Fruit fly (Drosophila melanogaster): ENCODE results near the gene CG2926.

CG2926 gene

dm6 chr3R:5633437-5633836 lies 45.3 kb upstream of the CG2926 start, which contains the start of gene CG12171:
CG12171 (plus strand) TSS chr3R:5633627.
- TF ChIP-seq MESR4 (GFP tag; optimal IDR thresholded peaks at IDR 0.05) (peak; percentile 54), ftz-f1 (GFP tag; optimal IDR thresholded peaks at IDR 0.05) (peak; percentile 83), scrt (GFP tag; optimal IDR thresholded peaks at IDR 0.05) (no peak), Ets65A (GFP tag) (peak; percentile 41), CG2116 (GFP tag; optimal IDR thresholded peaks at IDR 0.05) (peak; percentile 96), Camta (GFP tag; optimal IDR thresholded peaks at IDR 0.05) (no peak), CG34376 (GFP tag; optimal IDR thresholded peaks at IDR 0.05) (peak; percentile 57), MBD-R2 (GFP tag; IDR thresholded peaks at IDR 0.05) (peak; percentile 52; the same call in 1 of the 2 replicates), Dll (GFP tag; IDR thresholded peaks at IDR 0.05; ENCODE audit: partially characterized antibody) (peak; percentile 36; the same call in 1 of the 4 replicates), pzg (GFP tag; optimal IDR thresholded peaks at IDR 0.05) (peak; percentile 31), ERR (GFP tag; optimal IDR thresholded peaks at IDR 0.05) (peak; percentile 40), vnd (GFP tag; IDR thresholded peaks at IDR 0.05; ENCODE audit: partially characterized antibody) (peak; percentile 49; the same call in 1 of the 3 replicates), onecut (GFP tag; IDR thresholded peaks at IDR 0.05) (no peak), gem (tag; optimal IDR thresholded peaks at IDR 0.05) (no peak), HmgZ (tag; optimal IDR thresholded peaks at IDR 0.05) (peak; percentile 13), Scr (GFP tag; IDR thresholded peaks at IDR 0.05; ENCODE audit: partially characterized antibody) (peak; percentile 43), NfI (GFP tag; optimal IDR thresholded peaks at IDR 0.05) (no peak), sug (tag; optimal IDR thresholded peaks at IDR 0.05) (peak; percentile 16), Bgb (GFP tag; IDR thresholded peaks at IDR 0.05; ENCODE audit: partially characterized antibody) (peak; percentile 42; the same call in 1 of the 2 replicates), CG31388 (GFP tag; optimal IDR thresholded peaks at IDR 0.05) (no peak), hb (GFP tag; IDR thresholded peaks at IDR 0.05; ENCODE audit: partially characterized antibody) (no peak), inv (GFP tag; IDR thresholded peaks at IDR 0.05; ENCODE audit: partially characterized antibody) (0 out of 2 replicates have a peak, but pooled peaks have one; percentile 18), CG3995 (GFP tag; optimal IDR thresholded peaks at IDR 0.05) (peak; percentile 45), lola (GFP tag; optimal IDR thresholded peaks at IDR 0.05) (no peak), BEAF-32 (GFP tag; optimal IDR thresholded peaks at IDR 0.05) (peak; percentile 52), Sry-δ (GFP tag; optimal IDR thresholded peaks at IDR 0.05) (peak; percentile 24), CG16813 (GFP tag; IDR thresholded peaks at IDR 0.05; ENCODE audit: partially characterized antibody) (peak; percentile 39; the same call in 1 of the 3 replicates), exex (tag; optimal IDR thresholded peaks at IDR 0.05) (peak; percentile 88), CG10267 (tag; optimal IDR thresholded peaks at IDR 0.05) (no peak), CG16779 (GFP tag; IDR thresholded peaks at IDR 0.05) (no peak), CG3065 (GFP tag; optimal IDR thresholded peaks at IDR 0.05) (no peak), mirr (GFP tag; optimal IDR thresholded peaks at IDR 0.05) (peak; percentile 65), amos (GFP tag; IDR thresholded peaks at IDR 0.05; ENCODE audit: partially characterized antibody) (peak; percentile 52), tll (GFP tag; optimal IDR thresholded peaks at IDR 0.05) (peak in 1 of 2 experiments; percentile 23), Dref (GFP tag; IDR thresholded peaks at IDR 0.05) (peak; percentile 60), jigr1 (GFP tag; IDR thresholded peaks at IDR 0.05) (no peak), CG13287 (GFP tag; IDR thresholded peaks at IDR 0.05; ENCODE audit: partially characterized antibody) (peak; percentile 14; the same call in 1 of the 2 replicates), CG15514 (GFP tag; optimal IDR thresholded peaks at IDR 0.05) (peak; percentile 76)

- peak; percentile 58 for TF ChIP-seq Dp (GFP tag; optimal IDR thresholded peaks at IDR 0.05)
- no peak for TF ChIP-seq seq (GFP tag; IDR thresholded peaks at IDR 0.05)
- TF ChIP-seq CG34376 (GFP tag; optimal IDR thresholded peaks at IDR 0.05): peak; percentile 13
- no peak for TF ChIP-seq CG30020 (tag; optimal IDR thresholded peaks at IDR 0.05)
- TF ChIP-seq CG17385 (GFP tag; optimal IDR thresholded peaks at IDR 0.05): peak; percentile 86
- TF ChIP-seq E2f2 (GFP tag; IDR thresholded peaks at IDR 0.05): peak; percentile 54
- no peak for TF ChIP-seq gcm2 (GFP tag; optimal IDR thresholded peaks at IDR 0.05)
- 0 out of 3 replicates have a peak, but pooled peaks have one; percentile 41 for TF ChIP-seq CG34224 (GFP tag; IDR thresholded peaks at IDR 0.05; ENCODE audit: partially characterized antibody)
- TF ChIP-seq sr (GFP tag; IDR thresholded peaks at IDR 0.05): no peak
- TF ChIP-seq CG13287 (GFP tag; IDR thresholded peaks at IDR 0.05; ENCODE audit: partially characterized antibody): peak; percentile 28; the same call in 1 of the 2 replicates
- TF ChIP-seq Med (GFP tag): peak; percentile 80
- TF ChIP-seq Dref (GFP tag; IDR thresholded peaks at IDR 0.05): peak; percentile 49
- no peak for TF ChIP-seq az2 (GFP tag; optimal IDR thresholded peaks at IDR 0.05)
- TF ChIP-seq CG12659 (GFP tag; optimal IDR thresholded peaks at IDR 0.05): no peak
Observed at dm6 chr3R:5632182-5632581, 44.0 kb upstream of the CG2926 start, which contains the start of gene CG31549. CG31549 (plus strand) TSS chr3R:5632192.
